Worm (Caenorhabditis elegans): Measurements from ENCODE around the gene pho-11.

DNA sequence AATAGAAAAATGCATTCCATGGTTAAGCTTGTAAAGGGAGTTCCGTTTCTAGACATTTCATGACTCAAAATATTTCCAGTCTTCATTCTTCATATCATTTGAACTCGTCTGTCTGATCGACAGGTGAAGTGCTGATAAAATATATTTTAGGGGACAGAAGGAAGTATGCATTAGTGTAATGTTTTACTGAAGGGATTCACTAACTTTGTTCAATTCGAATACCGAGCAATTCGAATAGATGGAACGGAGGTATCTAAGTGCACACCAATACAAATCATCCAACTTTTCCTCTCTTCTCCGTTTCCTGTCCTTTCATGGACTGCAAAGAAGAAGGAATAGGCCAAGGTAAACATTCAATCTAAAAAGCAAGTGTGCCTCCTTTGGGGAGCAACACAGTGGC, 32.2 kb downstream of the pho-11 start:
- TF ChIP-seq fos-1 (tag; optimal IDR thresholded peaks at IDR 0.05) (no peak), pha-4 (tag; optimal IDR thresholded peaks at IDR 0.05) (no peak), ama-1 (optimal IDR thresholded peaks at IDR 0.05) (no peak), nhr-11 (tag; optimal IDR thresholded peaks at IDR 0.05) (no peak), jun-1 (tag; optimal IDR thresholded peaks at IDR 0.05) (no peak), sea-2 (GFP tag; optimal IDR thresholded peaks at IDR 0.05) (no peak), zag-1 (tag; optimal IDR thresholded peaks at IDR 0.05) (no peak), pqm-1 (tag; optimal IDR thresholded peaks at IDR 0.05) (no peak)

All from whole organism, L3 larva.